Worm (Caenorhabditis elegans) whole organism, late embryonic: ENCODE measurements around the gene atl-1.

ENCODE experiments used
- F13H6.1 ChIP-seq: sonication (generic microtip); optimal IDR thresholded peaks from 2 replicates; lab custom pipeline; 2016; ENCODE audit warnings: missing genetic modification characterization, missing compliant biosample characterization
- K02D7.2 ChIP-seq: sonication (generic microtip); optimal IDR thresholded peaks from 2 replicates; lab custom pipeline; 2017; ENCODE audit warnings: mild to moderate bottlenecking, missing genetic modification characterization, missing compliant biosample characterization
- T23F11.4 ChIP-seq: fragments of 200-800 bp; sonication (Bioruptor generic); optimal IDR thresholded peaks from 2 replicates; lab custom pipeline; 2018; ENCODE audit warnings: mild to moderate bottlenecking, missing genetic modification characterization, missing compliant biosample characterization
- ceh-14 ChIP-seq: sonication (generic microtip); optimal IDR thresholded peaks from 2 replicates; lab custom pipeline; 2016; ENCODE audit warnings: missing genotype, missing genetic modification characterization, missing compliant biosample characterization
- ceh-18 ChIP-seq: sonication (generic microtip); optimal IDR thresholded peaks from 2 replicates; lab custom pipeline; 2016; ENCODE audit warnings: missing genetic modification characterization, missing compliant biosample characterization
- ceh-22 ChIP-seq: sonication (generic microtip); optimal IDR thresholded peaks from 2 replicates; lab custom pipeline; 2017; ENCODE audit warnings: missing biosample characterization, missing genetic modification characterization
- ceh-24 ChIP-seq: sonication (generic microtip); optimal IDR thresholded peaks from 2 replicates; lab custom pipeline; 2016; ENCODE audit warnings: mild to moderate bottlenecking, missing genetic modification characterization, missing compliant biosample characterization
- ceh-30 ChIP-seq: fragments of 150-350 bp; optimal IDR thresholded peaks from 2 replicates; lab custom pipeline; 2014; ENCODE audit warnings: missing biosample characterization, missing genetic modification characterization
- ceh-31 ChIP-seq: sonication (generic microtip); optimal IDR thresholded peaks from 2 replicates; lab custom pipeline; 2016; ENCODE audit warnings: missing genetic modification characterization, missing compliant biosample characterization
- ceh-34 ChIP-seq: sonication (generic microtip); optimal IDR thresholded peaks from 2 replicates; lab custom pipeline; 2016; ENCODE audit warnings: mild to moderate bottlenecking, missing genetic modification characterization, missing compliant biosample characterization
- ceh-48 ChIP-seq: sonication (generic microtip); optimal IDR thresholded peaks from 2 replicates; lab custom pipeline; 2016; ENCODE audit warnings: missing genetic modification characterization, inconsistent platforms, missing compliant biosample characterization
- che-1 ChIP-seq: sonication (generic microtip); optimal IDR thresholded peaks from 2 replicates; lab custom pipeline; 2016; ENCODE audit warnings: mild to moderate bottlenecking, missing genetic modification characterization, missing compliant biosample characterization
- dmd-4 ChIP-seq: sonication (generic microtip); optimal IDR thresholded peaks from 2 replicates; lab custom pipeline; 2016; ENCODE audit warnings: borderline replicate concordance, missing genetic modification characterization, missing compliant biosample characterization
- dve-1 ChIP-seq: sonication (generic microtip); optimal IDR thresholded peaks from 2 replicates; lab custom pipeline; 2017; ENCODE audit warnings: antibody characterized with exemption, mild to moderate bottlenecking, missing genetic modification characterization, missing compliant biosample characterization
- elt-2 ChIP-seq: sonication (generic microtip); optimal IDR thresholded peaks from 2 replicates; lab custom pipeline; 2016; ENCODE audit warnings: missing genetic modification reagents, missing genetic modification characterization, missing compliant biosample characterization
- ets-4 ChIP-seq: sonication (generic microtip); optimal IDR thresholded peaks from 2 replicates; lab custom pipeline; 2016; ENCODE audit warnings: missing genetic modification characterization, missing compliant biosample characterization
- fkh-10 ChIP-seq: fragments of 150-350 bp; optimal IDR thresholded peaks from 2 replicates; lab custom pipeline; 2014; ENCODE audit warnings: missing biosample characterization, missing genetic modification reagents, missing genetic modification characterization
- hlh-8 ChIP-seq: sonication (generic microtip); optimal IDR thresholded peaks from 2 replicates; lab custom pipeline; 2016; ENCODE audit warnings: missing genotype, missing genetic modification characterization, missing compliant biosample characterization
- madf-2 ChIP-seq: sonication (generic microtip); optimal IDR thresholded peaks from 2 replicates; lab custom pipeline; 2017; ENCODE audit warnings: missing genetic modification characterization, missing compliant biosample characterization
- mec-3 ChIP-seq: sonication (generic microtip); optimal IDR thresholded peaks from 2 replicates; lab custom pipeline; 2016; ENCODE audit warnings: borderline replicate concordance, missing genetic modification characterization, missing compliant biosample characterization
- nfya-1 ChIP-seq: sonication (generic microtip); optimal IDR thresholded peaks from 2 replicates; lab custom pipeline; 2017; ENCODE audit warnings: missing genetic modification characterization, mild to moderate bottlenecking, missing compliant biosample characterization, antibody characterized with exemption, moderate library complexity
- nhr-11 ChIP-seq: fragments of 150-350 bp; optimal IDR thresholded peaks from 2 replicates; lab custom pipeline; 2014; ENCODE audit warnings: missing biosample characterization, missing genetic modification characterization
- nhr-232 ChIP-seq: sonication (generic microtip); optimal IDR thresholded peaks from 2 replicates; lab custom pipeline; 2016; ENCODE audit warnings: missing genetic modification characterization, missing compliant biosample characterization
- pat-9 ChIP-seq: fragments of 200-800 bp; sonication (Bioruptor generic); optimal IDR thresholded peaks from 2 replicates; lab custom pipeline; 2018; ENCODE audit warnings: mild to moderate bottlenecking, missing genetic modification characterization, moderate library complexity, missing compliant biosample characterization
- pha-2 ChIP-seq: sonication (generic microtip); optimal IDR thresholded peaks from 2 replicates; lab custom pipeline; 2017; ENCODE audit warnings: mild to moderate bottlenecking, missing genetic modification characterization, missing compliant biosample characterization
- pqm-1 ChIP-seq: sonication (generic microtip); optimal IDR thresholded peaks from 2 replicates; lab custom pipeline; 2016; ENCODE audit warnings: missing genetic modification characterization, missing compliant biosample characterization
- pros-1 ChIP-seq: fragments of 150-350 bp; optimal IDR thresholded peaks from 2 replicates; lab custom pipeline; 2014; ENCODE audit warnings: missing biosample characterization, missing genetic modification reagents, missing genetic modification characterization
- ref-2 ChIP-seq: sonication (generic microtip); optimal IDR thresholded peaks from 2 replicates; lab custom pipeline; 2016; ENCODE audit warnings: missing genetic modification characterization, missing compliant biosample characterization
- rnt-1 ChIP-seq: sonication (generic microtip); optimal IDR thresholded peaks from 2 replicates; lab custom pipeline; 2016; ENCODE audit warnings: missing genetic modification characterization, missing compliant biosample characterization
- sdc-2 ChIP-seq: sonication (generic microtip); optimal IDR thresholded peaks from 2 replicates; lab custom pipeline; 2016; ENCODE audit warnings: missing genotype, missing genetic modification characterization, missing compliant biosample characterization
- sox-4 ChIP-seq: sonication (generic microtip); optimal IDR thresholded peaks from 2 replicates; lab custom pipeline; 2017; ENCODE audit warnings: mild to moderate bottlenecking, missing genetic modification characterization, inconsistent platforms, missing compliant biosample characterization
- tbx-2 ChIP-seq: sonication (generic microtip); optimal IDR thresholded peaks from 2 replicates; lab custom pipeline; 2016; ENCODE audit warnings: missing genetic modification characterization, missing compliant biosample characterization
- tbx-7 ChIP-seq: sonication (generic microtip); optimal IDR thresholded peaks from 2 replicates; lab custom pipeline; 2016; ENCODE audit warnings: missing genotype, missing genetic modification characterization, missing compliant biosample characterization
- unc-42 ChIP-seq: sonication (generic microtip); optimal IDR thresholded peaks from 2 replicates; lab custom pipeline; 2016; ENCODE audit warnings: missing genotype, missing genetic modification characterization, missing compliant biosample characterization
- unc-55 ChIP-seq: sonication (generic microtip); optimal IDR thresholded peaks from 2 replicates; lab custom pipeline; 2017; ENCODE audit warnings: missing biosample characterization, missing genetic modification reagents, missing genetic modification characterization

atl-1 gene

DNA sequence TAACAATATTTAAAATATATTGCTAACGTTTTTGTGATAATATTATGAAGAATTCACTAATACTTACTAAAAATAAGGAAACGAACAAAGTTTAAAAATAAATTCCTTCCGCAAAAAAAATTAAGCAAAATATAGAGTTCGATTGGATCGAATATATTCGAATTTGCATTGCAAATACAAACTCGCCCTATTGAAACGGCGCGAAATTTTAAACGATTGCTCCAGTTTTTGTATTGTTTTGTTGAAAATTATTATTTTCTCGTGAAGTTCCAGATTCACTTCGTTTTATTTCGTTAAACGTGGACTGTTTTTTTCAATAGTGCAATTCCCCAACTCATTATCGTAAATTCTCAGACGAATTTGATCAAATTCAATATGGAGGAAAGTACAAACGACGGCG, at the start of gene atl-1, which contains the start of gene hcp-2:
atl-1 (minus strand) TSS at position 89 of the 400 bp plus-strand sequence.
hcp-2 (plus strand) TSS at position 353 of the 400 bp plus-strand sequence.
- TF ChIP-seq ets-4 (tag; lab: Kevin White, UChicago), result no peak
- no peak for TF ChIP-seq mec-3 (tag; lab: Kevin White, UChicago)

DNA sequence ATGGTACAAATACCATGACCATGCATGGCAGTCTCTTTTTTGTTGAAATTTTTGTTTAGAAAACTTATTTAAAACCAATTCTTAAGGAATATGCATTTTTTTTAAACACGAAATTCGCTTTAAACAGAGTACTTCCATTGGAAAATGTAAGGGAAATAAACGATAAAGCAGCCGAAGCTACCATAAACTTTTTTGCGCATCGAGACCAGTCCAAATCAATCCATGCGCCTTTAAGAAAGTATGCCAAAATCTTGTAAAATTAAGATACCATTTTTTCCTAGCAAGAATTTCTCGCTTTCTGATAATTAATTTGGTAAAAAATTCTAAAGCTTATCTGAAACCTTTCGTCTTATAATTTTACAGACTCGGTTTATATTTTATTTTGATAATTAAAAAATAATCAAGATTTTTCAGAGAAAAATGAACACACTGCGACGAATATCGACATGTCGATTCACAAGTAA, 47.3 kb upstream of the atl-1 start, which contains the start of gene ZK287.7:
ZK287.7 (plus strand) TSS at position 414 of the 464 bp plus-strand sequence.
- TF ChIP-seq tbx-7, result no peak
- no peak for TF ChIP-seq ceh-22 (tag; lab: Kevin White, UChicago)
- TF ChIP-seq T23F11.4 (GFP tag; lab: Kevin White, UChicago), result no peak
- TF ChIP-seq ceh-34, result no peak
- no peak for TF ChIP-seq dmd-4 (tag; lab: Kevin White, UChicago)
- TF ChIP-seq hlh-8, result no peak
- no peak for TF ChIP-seq madf-2 (tag; lab: Kevin White, UChicago)
- TF ChIP-seq pat-9 (tag; lab: Kevin White, UChicago), result no peak
- no peak for TF ChIP-seq mec-3 (tag; lab: Kevin White, UChicago)
- no peak for TF ChIP-seq dve-1 (tag; lab: Kevin White, UChicago)
- no peak for TF ChIP-seq sdc-2 (tag; lab: Kevin White, UChicago)
- TF ChIP-seq sox-4, result no peak
- TF ChIP-seq, all 69 proteins: peak for 0

DNA sequence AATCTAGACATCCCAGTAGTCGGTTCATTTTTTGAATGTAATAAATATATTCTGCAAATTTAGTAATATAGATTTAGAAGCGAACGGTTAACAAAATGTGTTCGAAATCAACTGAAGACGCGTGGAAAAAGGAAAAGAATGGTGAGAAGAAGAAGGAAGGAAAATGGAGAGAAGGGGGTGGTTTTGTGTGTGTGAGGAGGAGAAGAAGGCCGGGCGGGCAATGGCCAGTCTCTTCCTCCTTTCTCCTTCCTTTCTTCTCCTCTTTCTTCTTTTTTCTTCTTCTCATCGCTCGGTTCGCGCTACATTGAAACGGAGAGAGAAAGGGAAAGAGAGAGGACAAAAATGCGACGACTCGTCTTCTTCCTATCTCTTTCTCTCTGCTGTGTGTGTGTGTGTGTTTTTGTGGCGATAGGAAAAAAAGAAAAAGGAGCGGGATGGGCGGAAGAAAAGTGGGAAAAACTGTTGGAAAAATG, 46.8 kb upstream of the atl-1 start, which contains the start of gene ztf-9:
ztf-9 (minus strand) TSS at position 51 of the 473 bp plus-strand sequence.
- TF ChIP-seq ceh-22 (tag; lab: Kevin White, UChicago) (no peak), tbx-7 (no peak), ceh-24 (tag; lab: Kevin White, UChicago) (no peak), ceh-18 (tag; lab: Kevin White, UChicago) (peak; percentile 82), K02D7.2 (no peak), ets-4 (tag; lab: Kevin White, UChicago) (peak; percentile 11), ceh-14 (peak; percentile 32), fkh-10 (GFP tag; lab: Kevin White, UChicago) (no peak), tbx-2 (tag; lab: Kevin White, UChicago) (peak; percentile 80), ceh-48 (peak; percentile 11), ceh-34 (peak; percentile 53), pqm-1 (tag; lab: Kevin White, UChicago) (no peak), hlh-8 (no peak), F13H6.1 (tag; lab: Kevin White, UChicago) (peak; percentile 18), dve-1 (tag; lab: Kevin White, UChicago) (no peak), ref-2 (tag; lab: Kevin White, UChicago) (peak; percentile 22), nhr-11 (tag; lab: Kevin White, UChicago) (no peak), ceh-30 (tag; lab: Kevin White, UChicago) (no peak), ceh-31 (tag; lab: Kevin White, UChicago) (peak; percentile 84), pha-2 (tag; lab: Kevin White, UChicago) (no peak), pros-1 (tag; lab: Kevin White, UChicago) (peak; percentile 83), nfya-1 (peak; percentile 84), rnt-1 (tag; lab: Kevin White, UChicago) (peak; percentile 21), sox-4 (peak; percentile 17), che-1 (peak; percentile 39), elt-2 (tag; lab: Kevin White, UChicago) (peak; percentile 6), unc-42 (tag; lab: Kevin White, UChicago) (peak; percentile 15), nhr-232 (tag; lab: Kevin White, UChicago) (no peak)

DNA sequence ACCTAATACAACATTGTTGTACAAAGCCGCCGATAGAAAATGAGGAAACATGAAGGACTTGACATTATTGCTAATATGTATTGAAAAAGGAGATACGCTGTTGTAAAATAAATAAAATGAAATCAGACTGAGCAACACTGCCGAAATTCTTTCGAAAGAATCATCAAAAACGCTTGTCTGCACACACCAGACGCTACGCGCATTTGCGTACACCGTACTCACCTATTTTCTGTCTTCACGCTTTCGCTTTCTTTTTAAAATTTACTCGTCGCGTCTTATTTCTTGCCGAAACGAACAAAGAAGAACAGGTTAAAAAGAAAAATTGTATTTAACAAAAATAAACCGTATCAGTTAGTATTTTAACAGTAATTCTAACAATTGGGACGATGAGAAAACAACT, 45.3 kb upstream of the atl-1 start:
- TF ChIP-seq nfya-1 (peak; percentile 40), unc-55 (peak; percentile 33), pros-1 (tag; lab: Kevin White, UChicago) (no peak), ceh-30 (tag; lab: Kevin White, UChicago) (peak; percentile 12), dve-1 (tag; lab: Kevin White, UChicago) (no peak), rnt-1 (tag; lab: Kevin White, UChicago) (no peak)
